Worm (Caenorhabditis elegans) whole organism, midembryonic: ENCODE data around the gene C47E8.3.
A peak's percentile ranks its signal among the peaks of the same experiment; 100 is the strongest.

Experiments
- T22C8.4 ChIP-seq: fragments of 200-800 bp; sonication (Bioruptor generic); IDR thresholded peaks from 2 replicates; pipeline ENCODE4 v1.3.6; 2022; ENCODE audit warnings: missing genetic modification characterization, missing compliant biosample characterization
- cog-1 ChIP-seq: sonication (generic microtip); optimal IDR thresholded peaks from 2 replicates; lab custom pipeline; 2016; ENCODE audit warnings: missing genetic modification characterization, missing compliant biosample characterization
- flt-1 ChIP-seq: fragments of 200-800 bp; sonication (Bioruptor generic); IDR thresholded peaks from 2 replicates; pipeline ENCODE4 v1.3.6; 2022; ENCODE audit warnings: missing genetic modification characterization, missing compliant biosample characterization
- klf-2 ChIP-seq: fragments of 200-800 bp; sonication (Bioruptor generic); conservative IDR thresholded peaks from 2 replicates; pipeline ENCODE4 v1.3.6; 2022; ENCODE audit warnings: missing genetic modification reagents, missing genetic modification characterization, missing compliant biosample characterization
- med-1 ChIP-seq: sonication (generic microtip); optimal IDR thresholded peaks from 2 replicates; lab custom pipeline; 2017; ENCODE audit warnings: missing genetic modification characterization, mild to moderate bottlenecking, missing compliant biosample characterization, antibody characterized with exemption, missing genetic modification reagents; ENCODE audit not compliant: insufficient read depth
- ref-1 ChIP-seq: fragments of 200-800 bp; sonication (Bioruptor generic); conservative IDR thresholded peaks from 2 replicates; pipeline ENCODE4 v1.3.6; 2022; ENCODE audit warnings: missing genetic modification reagents, missing genetic modification characterization, missing compliant biosample characterization
- tab-1 ChIP-seq: fragments of 200-800 bp; sonication (Bioruptor generic); IDR thresholded peaks from 2 replicates; pipeline ENCODE4 v1.3.6; 2022; ENCODE audit warnings: missing genetic modification characterization, missing compliant biosample characterization
- ztf-23 ChIP-seq: fragments of 200-800 bp; sonication (Bioruptor generic); IDR thresholded peaks from 2 replicates; pipeline ENCODE4 v1.3.6; 2022; ENCODE audit warnings: missing genetic modification reagents, missing genetic modification characterization, missing compliant biosample characterization
- ztf-29 ChIP-seq: fragments of 200-800 bp; sonication (Bioruptor generic); IDR thresholded peaks from 2 replicates; pipeline ENCODE4 v1.3.6; 2022; ENCODE audit warnings: missing genetic modification reagents, missing genetic modification characterization, missing compliant biosample characterization

The C47E8.3 gene

DNA sequence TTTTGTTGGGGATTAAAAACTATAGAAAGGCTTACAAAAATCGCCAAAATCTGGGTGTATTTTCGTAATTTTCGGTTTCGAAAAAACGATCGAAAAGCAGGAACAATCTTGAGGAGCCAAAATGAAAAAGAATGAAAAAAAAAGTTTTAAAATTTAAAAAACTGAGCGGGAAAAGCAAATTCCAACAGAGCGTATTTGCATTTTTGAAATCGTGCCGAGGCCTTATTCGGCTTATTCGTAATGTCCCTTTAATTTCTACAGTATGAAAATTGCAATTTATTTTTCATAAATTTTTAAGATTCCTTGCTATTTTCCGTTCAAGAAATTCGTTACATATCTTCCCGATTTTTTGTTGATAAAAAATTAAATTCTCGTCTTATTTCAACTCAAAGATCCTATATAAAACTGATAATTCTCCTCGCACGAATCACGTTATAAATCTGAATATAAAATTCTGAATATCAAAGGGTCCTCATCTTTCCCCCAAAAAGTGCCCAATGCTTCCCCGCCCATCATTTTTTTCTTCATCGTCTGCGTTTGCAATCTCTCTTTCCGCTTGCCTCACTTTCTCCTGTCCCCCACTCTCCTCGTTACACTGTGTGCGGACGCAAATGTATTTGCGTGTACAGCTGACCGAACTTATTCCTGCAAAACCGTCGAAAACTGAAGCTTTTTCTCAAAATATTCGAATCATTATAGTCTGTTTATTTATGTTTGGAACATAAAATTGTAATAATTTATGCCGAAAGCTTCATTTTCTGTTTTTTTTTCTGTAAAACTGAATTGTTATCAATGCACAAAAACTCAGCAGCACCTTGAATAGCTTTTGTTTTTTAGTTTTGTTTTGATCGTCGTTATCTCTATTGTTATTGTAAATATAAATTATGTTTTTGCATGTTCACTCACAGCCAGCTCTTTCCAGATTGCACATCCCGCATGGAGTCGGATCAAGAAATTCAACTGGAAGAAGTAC, 34.0 kb upstream of the C47E8.3 start, which contains the start of the genes rfc-1 and pmp-3:
Gene rfc-1 (minus strand): TSS at position 163 of the 973 bp plus-strand sequence.
Gene pmp-3 (plus strand): TSS at position 923 of the 973 bp plus-strand sequence.
- TF ChIP-seq flt-1 = 0 out of 2 replicates have a peak, but pooled peaks have one; percentile 38
- TF ChIP-seq T22C8.4 (GFP tag; lab: Robert Waterston, UW) = no peak

DNA sequence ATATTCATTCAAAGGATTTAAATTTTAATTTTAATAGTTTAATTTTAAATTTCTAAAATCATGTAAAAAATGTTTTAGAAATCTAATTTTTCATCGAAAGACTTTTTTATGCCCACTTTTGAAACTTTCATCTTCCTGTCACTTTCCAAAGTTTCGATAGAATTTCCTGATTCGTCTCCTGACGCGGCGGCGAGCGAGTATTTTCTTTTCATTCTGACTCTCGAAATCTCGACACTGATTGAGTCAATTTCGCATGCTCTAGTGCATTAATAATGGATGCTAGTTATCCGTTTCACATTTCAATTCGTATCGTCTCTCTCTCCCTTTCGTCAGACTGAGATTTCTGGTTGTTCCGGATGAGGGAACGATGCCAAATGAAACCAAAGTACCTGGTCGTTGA, 31.3 kb upstream of the C47E8.3 start:
- TF ChIP-seq ref-1 (no peak), klf-2 (GFP tag; lab: Robert Waterston, UW) (no peak), ztf-29 (GFP tag; lab: Robert Waterston, UW) (no peak)

DNA sequence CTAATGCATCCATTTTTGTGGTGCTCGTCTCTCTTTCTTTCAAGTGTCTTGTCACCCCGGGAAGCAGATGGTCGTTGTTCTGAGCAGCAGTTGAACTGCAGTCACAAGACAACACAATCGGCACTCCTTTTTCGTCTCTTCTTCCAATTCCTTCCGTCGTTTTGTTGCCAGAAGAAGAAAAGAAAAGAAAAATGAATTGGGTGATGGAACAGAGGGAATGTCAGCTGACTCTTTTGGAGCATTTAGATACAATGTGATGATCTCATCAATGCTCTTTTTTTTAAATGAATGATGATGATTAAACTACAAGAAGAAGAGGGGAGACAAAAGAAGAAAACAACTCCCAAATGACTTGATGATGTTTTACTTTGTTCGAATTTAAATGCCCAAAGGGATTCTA, 30.2 kb upstream of the C47E8.3 start:
- no peak for TF ChIP-seq ztf-29 (GFP tag; lab: Robert Waterston, UW)
- no peak for TF ChIP-seq ref-1
- TF ChIP-seq tab-1 (GFP tag; lab: Robert Waterston, UW) = no peak
- TF ChIP-seq flt-1 = no peak
- no peak for TF ChIP-seq T22C8.4 (GFP tag; lab: Robert Waterston, UW)
- TF ChIP-seq ztf-23 (GFP tag; lab: Robert Waterston, UW) = no peak
- no peak for TF ChIP-seq med-1 (GFP tag; lab: Kevin White, UChicago)
- no peak for TF ChIP-seq cog-1 (tag; lab: Kevin White, UChicago)
- no peak for TF ChIP-seq klf-2 (GFP tag; lab: Robert Waterston, UW)

DNA sequence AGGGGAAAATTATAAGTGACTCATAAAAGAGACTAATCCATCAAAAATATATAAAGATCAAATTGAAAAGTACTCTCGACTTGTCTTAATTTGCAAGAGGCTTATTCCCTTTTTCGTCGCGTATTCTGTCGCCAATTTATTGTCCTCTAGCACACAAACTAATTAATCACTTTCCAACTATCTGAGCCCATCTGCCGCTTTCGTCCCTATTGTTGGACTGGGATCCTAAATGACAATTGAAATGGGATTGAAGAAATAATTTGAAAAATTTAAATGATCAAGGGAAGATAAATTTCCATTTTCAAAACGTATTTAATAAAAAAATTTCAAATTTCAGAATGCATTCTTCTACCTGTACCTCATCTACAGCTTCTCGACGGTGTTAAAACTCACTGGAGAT, 29.5 kb upstream of the C47E8.3 start:
- no peak for TF ChIP-seq klf-2 (GFP tag; lab: Robert Waterston, UW)
- TF ChIP-seq ztf-29 (GFP tag; lab: Robert Waterston, UW) = no peak
- TF ChIP-seq tab-1 (GFP tag; lab: Robert Waterston, UW) = no peak
- no peak for TF ChIP-seq T22C8.4 (GFP tag; lab: Robert Waterston, UW)
- TF ChIP-seq ztf-23 (GFP tag; lab: Robert Waterston, UW) = no peak
- no peak for TF ChIP-seq ref-1
- no peak for TF ChIP-seq med-1 (GFP tag; lab: Kevin White, UChicago)

DNA sequence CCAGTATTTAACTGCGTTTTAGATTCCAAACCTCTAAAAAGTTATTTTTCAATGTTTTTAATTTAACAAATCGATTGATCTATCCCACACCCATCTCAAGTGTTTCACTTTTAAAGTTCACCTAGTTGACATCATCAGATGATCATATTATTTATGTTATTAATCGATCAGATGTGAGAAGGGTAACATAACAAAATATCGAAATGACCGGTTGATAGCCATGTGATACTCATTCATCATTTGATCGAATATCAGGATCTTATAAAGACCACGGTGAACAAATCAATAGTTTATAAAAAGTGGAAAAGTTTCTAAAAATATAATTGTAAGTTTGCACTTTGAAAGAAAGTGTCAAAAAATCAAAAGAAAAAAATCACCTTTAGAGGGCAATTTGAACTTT, 24.4 kb upstream of the C47E8.3 start:
- no peak for TF ChIP-seq ztf-23 (GFP tag; lab: Robert Waterston, UW)
- TF ChIP-seq flt-1 = no peak
- no peak for TF ChIP-seq klf-2 (GFP tag; lab: Robert Waterston, UW)
- TF ChIP-seq tab-1 (GFP tag; lab: Robert Waterston, UW) = no peak
- no peak for TF ChIP-seq ref-1
- TF ChIP-seq med-1 (GFP tag; lab: Kevin White, UChicago) = no peak
- no peak for TF ChIP-seq T22C8.4 (GFP tag; lab: Robert Waterston, UW)
- no peak for TF ChIP-seq cog-1 (tag; lab: Kevin White, UChicago)
- no peak for TF ChIP-seq ztf-29 (GFP tag; lab: Robert Waterston, UW)

DNA sequence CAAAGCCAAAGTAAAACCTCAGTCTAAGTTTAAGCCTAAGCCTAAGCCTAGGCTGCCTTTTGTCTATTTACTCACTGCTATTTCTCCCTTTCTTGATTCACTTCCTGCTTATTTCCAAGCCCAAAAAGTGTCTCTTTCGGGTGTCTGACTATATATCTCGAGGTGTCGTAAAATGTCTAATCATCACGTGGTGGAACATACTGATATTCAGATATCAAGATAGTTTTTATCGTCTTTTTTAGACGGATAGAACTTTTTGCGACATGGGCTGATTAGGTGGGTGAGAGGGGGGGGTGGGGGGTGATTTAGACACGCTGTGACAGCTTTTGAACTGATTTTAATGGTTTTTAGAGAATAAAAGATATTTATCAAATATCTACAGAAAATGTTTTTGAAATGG, 23.1 kb upstream of the C47E8.3 start:
- TF ChIP-seq T22C8.4 (GFP tag; lab: Robert Waterston, UW) (no peak), tab-1 (GFP tag; lab: Robert Waterston, UW) (no peak), med-1 (GFP tag; lab: Kevin White, UChicago) (no peak), klf-2 (GFP tag; lab: Robert Waterston, UW) (no peak), cog-1 (tag; lab: Kevin White, UChicago) (no peak), ztf-23 (GFP tag; lab: Robert Waterston, UW) (no peak), flt-1 (no peak), ztf-29 (GFP tag; lab: Robert Waterston, UW) (no peak), ref-1 (no peak)

DNA sequence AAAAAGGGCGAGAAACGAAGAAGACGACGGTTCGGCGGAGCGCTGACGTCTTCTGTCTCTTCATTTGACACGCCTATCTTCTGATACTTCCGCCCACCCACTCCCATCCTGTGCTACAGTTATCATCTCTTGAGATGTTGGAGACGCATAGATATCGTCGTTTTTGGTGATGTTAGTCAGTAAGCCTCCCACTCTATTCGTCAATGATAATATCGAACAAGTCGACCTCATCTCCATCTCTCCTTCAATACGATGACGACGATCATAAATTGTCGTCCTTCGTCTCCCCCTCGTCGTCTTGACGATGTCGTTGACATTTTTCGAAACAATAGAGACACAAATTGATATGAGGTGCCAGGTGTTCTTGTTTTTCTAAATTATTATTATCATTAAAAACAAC, 22.0 kb upstream of the C47E8.3 start, which contains the start of gene slc-25A29:
Gene slc-25A29 (minus strand): TSS at position 45 of the 400 bp plus-strand sequence.
- TF ChIP-seq tab-1 (GFP tag; lab: Robert Waterston, UW) = no peak
- no peak for TF ChIP-seq klf-2 (GFP tag; lab: Robert Waterston, UW)
- TF ChIP-seq med-1 (GFP tag; lab: Kevin White, UChicago) = no peak
- TF ChIP-seq ztf-29 (GFP tag; lab: Robert Waterston, UW) = no peak
- TF ChIP-seq flt-1 = no peak
- no peak for TF ChIP-seq ztf-23 (GFP tag; lab: Robert Waterston, UW)
- no peak for TF ChIP-seq ref-1
- no peak for TF ChIP-seq cog-1 (tag; lab: Kevin White, UChicago)
- no peak for TF ChIP-seq T22C8.4 (GFP tag; lab: Robert Waterston, UW)

DNA sequence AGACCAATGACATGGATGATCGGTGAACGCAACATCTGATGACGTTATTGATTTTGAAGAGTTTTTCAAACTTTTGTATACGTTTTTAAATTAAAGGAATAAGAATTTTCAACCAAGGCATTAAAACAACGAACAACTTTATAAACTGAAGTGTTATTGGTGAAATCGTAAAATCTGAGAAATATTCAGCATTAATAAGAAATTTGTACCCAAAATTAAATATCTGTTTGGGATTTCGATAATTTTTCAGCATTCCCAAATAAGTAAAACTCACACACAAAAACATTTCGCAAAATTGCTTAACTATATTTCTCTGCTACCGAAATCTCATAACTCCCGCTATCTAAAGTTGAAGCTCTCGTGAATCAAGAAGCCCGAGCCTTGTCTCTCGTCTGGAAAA, 20.5 kb upstream of the C47E8.3 start:
- TF ChIP-seq tab-1 (GFP tag; lab: Robert Waterston, UW) (no peak), ref-1 (no peak), ztf-23 (GFP tag; lab: Robert Waterston, UW) (no peak), klf-2 (GFP tag; lab: Robert Waterston, UW) (no peak), ztf-29 (GFP tag; lab: Robert Waterston, UW) (no peak), T22C8.4 (GFP tag; lab: Robert Waterston, UW) (no peak), cog-1 (tag; lab: Kevin White, UChicago) (no peak), flt-1 (no peak), med-1 (GFP tag; lab: Kevin White, UChicago) (no peak)

DNA sequence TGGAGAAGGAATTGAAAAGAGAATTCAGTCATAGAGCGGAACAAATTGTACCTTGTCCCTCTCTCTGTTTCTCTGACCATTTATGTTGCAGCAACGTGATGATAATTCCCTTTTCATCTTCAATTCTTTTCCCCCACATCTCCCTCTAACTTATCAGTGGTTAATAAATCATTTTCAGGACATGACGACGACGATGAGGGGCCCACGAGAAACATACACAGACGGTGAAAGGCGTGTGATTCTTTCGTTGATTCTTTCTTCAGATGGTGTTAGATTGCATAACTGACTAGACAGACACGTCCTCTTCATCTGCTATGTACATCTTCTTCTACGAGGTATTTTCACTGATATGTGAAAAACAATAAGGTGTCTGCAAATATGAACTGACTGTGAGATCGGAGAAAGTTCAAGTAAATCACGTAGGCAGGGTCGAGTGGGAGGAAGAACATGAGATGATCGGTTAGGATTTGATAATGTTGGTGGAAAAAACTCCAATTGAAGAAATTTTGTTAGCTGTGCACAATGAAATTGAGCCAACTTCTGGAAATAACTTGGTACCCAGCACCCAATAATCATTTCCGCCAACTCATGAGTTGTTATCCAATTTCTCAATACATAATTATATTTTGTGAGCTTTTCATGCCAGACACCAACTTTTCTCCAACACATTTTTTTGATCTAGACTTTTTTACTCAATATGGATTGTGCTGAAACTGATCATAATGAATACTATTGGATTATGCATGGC, 19.3 kb upstream of the C47E8.3 start, which contains the start of gene srh-17:
Gene srh-17 (plus strand): TSS at position 698 of the 748 bp plus-strand sequence.
- no peak for TF ChIP-seq T22C8.4 (GFP tag; lab: Robert Waterston, UW)
- TF ChIP-seq ztf-29 (GFP tag; lab: Robert Waterston, UW) = no peak
- TF ChIP-seq ztf-23 (GFP tag; lab: Robert Waterston, UW) = no peak
- TF ChIP-seq flt-1 = no peak
- TF ChIP-seq klf-2 (GFP tag; lab: Robert Waterston, UW) = no peak
- no peak for TF ChIP-seq tab-1 (GFP tag; lab: Robert Waterston, UW)
- no peak for TF ChIP-seq med-1 (GFP tag; lab: Kevin White, UChicago)
- no peak for TF ChIP-seq ref-1
- no peak for TF ChIP-seq cog-1 (tag; lab: Kevin White, UChicago)
